Worm (Caenorhabditis elegans): ENCODE results near the gene cyn-1.

Gene cyn-1

DNA sequence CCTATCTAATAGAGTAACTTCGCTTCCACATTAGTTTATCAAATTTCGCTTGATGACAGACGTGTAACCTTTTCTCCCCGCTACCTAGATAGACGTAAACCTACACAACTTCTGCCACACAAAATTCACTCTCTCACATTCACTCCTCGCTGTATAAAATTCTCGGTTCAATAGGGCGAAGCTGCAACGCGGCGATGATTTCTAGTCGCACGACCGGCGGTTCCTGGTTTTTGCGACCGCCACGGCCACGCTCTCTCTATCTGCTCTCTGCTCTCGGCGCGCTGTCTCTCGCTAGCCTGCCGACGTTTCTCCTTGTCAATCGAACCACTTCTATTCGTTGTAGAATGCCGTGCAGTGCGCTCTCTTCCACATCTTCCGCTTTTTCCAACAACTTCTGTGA, 4.9 kb upstream of the cyn-1 start (continued):
- TF ChIP-seq snpc-4 (tag; optimal IDR thresholded peaks at IDR 0.05): peak; percentile 62
- no peak for TF ChIP-seq lin-39 (tag; optimal IDR thresholded peaks at IDR 0.05)
- peak; percentile 71 for TF ChIP-seq xbp-1 (tag; optimal IDR thresholded peaks at IDR 0.05)
- peak; percentile 63 for TF ChIP-seq lin-13 (GFP tag; optimal IDR thresholded peaks at IDR 0.05)
- peak; percentile 83 to 85 for TF ChIP-seq lin-35 (GFP tag; optimal IDR thresholded peaks at IDR 0.05)
- TF ChIP-seq grh-1 (GFP tag; IDR thresholded peaks at IDR 0.05): peak; percentile 56; the same call in 1 of the 2 replicates
- peak; percentile 82 for TF ChIP-seq nhr-71 (tag; optimal IDR thresholded peaks at IDR 0.05)
- no peak for TF ChIP-seq tlp-1 (tag; optimal IDR thresholded peaks at IDR 0.05)
- peak; percentile 85 for TF ChIP-seq pax-3 (tag; optimal IDR thresholded peaks at IDR 0.05)
- peak; percentile 71 for TF ChIP-seq mep-1 (tag; optimal IDR thresholded peaks at IDR 0.05)
- TF ChIP-seq nhr-20 (tag; optimal IDR thresholded peaks at IDR 0.05): peak; percentile 85
- peak; percentile 96 for TF ChIP-seq lin-14 (GFP tag; optimal IDR thresholded peaks at IDR 0.05)
- peak; percentile 70 for TF ChIP-seq fkh-10 (GFP tag; optimal IDR thresholded peaks at IDR 0.05)
- TF ChIP-seq unc-86 (tag; optimal IDR thresholded peaks at IDR 0.05): peak; percentile 73
- TF ChIP-seq unc-130 (tag; optimal IDR thresholded peaks at IDR 0.05): peak; percentile 51
- TF ChIP-seq hpl-2 (GFP tag; optimal IDR thresholded peaks at IDR 0.05): peak; percentile 38
- no peak for TF ChIP-seq hlh-17 (GFP tag; optimal IDR thresholded peaks at IDR 0.05; ENCODE audit: borderline replicate concordance)
- TF ChIP-seq rnt-1 (tag; optimal IDR thresholded peaks at IDR 0.05): peak; percentile 73
- peak; percentile 66 for TF ChIP-seq nhr-19 (GFP tag; conservative IDR thresholded peaks at IDR 0.05)
- TF ChIP-seq nhr-77 (tag; optimal IDR thresholded peaks at IDR 0.05): peak; percentile 86
- TF ChIP-seq skn-1 (tag; optimal IDR thresholded peaks at IDR 0.05): peak; percentile 73
- TF ChIP-seq egl-13 (tag; optimal IDR thresholded peaks at IDR 0.05): peak; percentile 67

DNA sequence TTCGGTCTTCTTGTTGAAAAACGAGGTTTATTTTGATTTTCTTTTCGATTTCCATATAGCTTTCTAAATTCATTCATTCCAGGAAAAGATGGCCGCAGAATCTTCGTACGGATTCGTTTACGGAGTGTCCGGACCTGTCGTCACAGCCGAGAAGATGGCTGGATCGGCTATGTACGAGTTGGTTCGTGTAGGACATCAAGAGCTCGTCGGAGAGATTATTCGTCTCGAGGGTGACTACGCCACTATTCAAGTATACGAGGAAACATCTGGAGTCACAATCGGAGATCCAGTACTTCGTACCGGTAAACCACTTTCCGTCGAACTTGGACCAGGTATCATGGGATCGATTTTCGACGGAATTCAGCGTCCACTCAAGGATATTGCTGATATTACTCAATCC, 4.2 kb upstream of the cyn-1 start, which contains the start of gene vha-13:
Gene vha-13, plus strand, starts transcription at position 81 of the 400 bp plus-strand sequence.
- TF ChIP-seq nhr-85 (tag) (peak; percentile 42), efl-1 (optimal IDR thresholded peaks at IDR 0.05) (no peak), efl-1 (GFP tag; optimal IDR thresholded peaks at IDR 0.05 in 1 of 2) (peak in 1 of 2 experiments; percentile 65), ceh-8 (GFP tag; optimal IDR thresholded peaks at IDR 0.05) (no peak)

DNA sequence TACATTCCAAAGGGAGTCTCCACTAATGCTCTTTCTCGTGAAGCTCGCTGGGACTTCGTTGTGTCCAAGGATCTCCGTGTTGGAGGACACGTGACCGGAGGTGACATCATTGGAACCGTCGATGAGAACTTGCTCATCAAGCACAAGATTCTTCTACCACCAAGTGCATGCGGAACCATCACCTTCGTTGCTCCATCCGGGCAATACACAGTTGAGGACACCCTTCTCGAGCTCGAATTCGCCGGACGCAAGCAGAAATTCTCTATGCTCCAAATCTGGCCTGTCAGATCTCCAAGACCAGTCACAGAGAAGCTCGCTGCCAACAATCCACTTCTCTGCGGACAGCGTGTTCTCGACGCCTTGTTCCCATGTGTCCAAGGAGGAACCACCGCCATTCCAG, 3.8 kb upstream of the cyn-1 start:
- no peak for TF ChIP-seq fkh-8 (tag; optimal IDR thresholded peaks at IDR 0.05)

DNA sequence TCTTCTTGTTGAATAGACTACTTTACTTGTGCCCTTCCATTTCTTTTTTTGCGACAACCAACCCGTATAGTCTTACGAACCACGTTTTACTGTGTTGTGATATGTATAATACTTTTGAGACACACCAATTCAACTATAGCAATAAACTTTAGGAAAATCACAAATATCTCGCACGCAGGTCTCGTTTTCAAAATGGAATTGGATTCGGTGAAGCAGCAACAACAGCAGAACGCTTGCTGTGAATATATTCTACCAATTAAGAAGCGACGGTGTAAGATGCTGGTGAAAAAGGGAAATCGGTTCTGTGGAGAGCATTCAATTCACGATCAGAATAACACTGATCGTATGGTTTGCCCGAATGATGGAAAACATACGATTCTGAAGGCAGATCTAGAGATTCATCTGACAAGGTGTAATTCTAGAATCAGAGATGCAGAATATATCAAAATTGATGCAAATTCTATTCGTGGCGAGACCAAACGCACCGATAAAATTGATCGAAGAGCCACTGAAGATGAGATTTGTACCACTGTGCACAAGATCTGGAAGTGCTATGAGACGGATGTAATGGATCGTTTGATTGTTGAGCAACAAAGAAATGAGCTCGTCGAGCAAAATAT, 1.5 kb upstream of the cyn-1 start, which contains the start of gene Y49A3A.3:
Gene Y49A3A.3, plus strand, starts transcription at position 153 of the 620 bp plus-strand sequence.
- peak; percentile 15 for TF ChIP-seq nhr-20 (tag; optimal IDR thresholded peaks at IDR 0.05)
- no peak for TF ChIP-seq elt-3 (tag; optimal IDR thresholded peaks at IDR 0.05)
- TF ChIP-seq nhr-90 (tag; optimal IDR thresholded peaks at IDR 0.05; ENCODE audit: poor library complexity): peak; percentile 67
- peak in 1 of 2 experiments; percentile 34 for TF ChIP-seq lin-35 (GFP tag; optimal IDR thresholded peaks at IDR 0.05)
- TF ChIP-seq ceh-88 (GFP tag; IDR thresholded peaks at IDR 0.05): no peak
- TF ChIP-seq snu-23 (GFP tag; optimal IDR thresholded peaks at IDR 0.05): peak; percentile 10
- peak; percentile 60 for TF ChIP-seq nhr-71 (tag; optimal IDR thresholded peaks at IDR 0.05)
- TF ChIP-seq rnt-1 (tag; optimal IDR thresholded peaks at IDR 0.05): peak; percentile 11
- peak; percentile 15 for TF ChIP-seq elt-2 (tag; optimal IDR thresholded peaks at IDR 0.05)
- TF ChIP-seq ama-1 (optimal IDR thresholded peaks at IDR 0.05): peak; percentile 7
- peak; percentile 98 for TF ChIP-seq aly-2 (tag; optimal IDR thresholded peaks at IDR 0.05)
- peak; percentile 20 for TF ChIP-seq nhr-47 (tag; optimal IDR thresholded peaks at IDR 0.05)
- TF ChIP-seq blmp-1 (tag; optimal IDR thresholded peaks at IDR 0.05): no peak
- TF ChIP-seq efl-1 (optimal IDR thresholded peaks at IDR 0.05): peak; percentile 9 to 32
- peak in 1 of 2 experiments; percentile 95 for TF ChIP-seq efl-1 (GFP tag; optimal IDR thresholded peaks at IDR 0.05 in 1 of 2)
- TF ChIP-seq ztf-4 (tag; optimal IDR thresholded peaks at IDR 0.05): peak; percentile 29

Measured in whole organism, L1 larva.